Fruit fly (Drosophila melanogaster) whole organism, embryonic: ENCODE results near the gene CG13384.

Source experiments
- Abd-B ChIP-seq: fragments of 200-800 bp; sonication (Bioruptor generic); optimal IDR thresholded peaks from 2 replicates; lab custom pipeline; 2018; ENCODE audit warnings: missing biosample characterization, mild to moderate bottlenecking, missing genetic modification characterization, moderate library complexity
- Adf1 ChIP-seq: fragments of 200-800 bp; sonication (Bioruptor generic); IDR thresholded peaks from 2 replicates; pipeline ENCODE4 v1.3.6; 2022; ENCODE audit warnings: missing biosample characterization, missing genetic modification characterization
- BEAF-32 ChIP-seq: fragments of 200-800 bp; sonication (Bioruptor generic); optimal IDR thresholded peaks from 3 replicates; lab custom pipeline; 2017; ENCODE audit warnings: missing biosample characterization, missing genetic modification characterization, mild to moderate bottlenecking, moderate library complexity, missing genetic modification reagents
- CG10209 ChIP-seq: fragments of 200-800 bp; sonication (Bioruptor generic); optimal IDR thresholded peaks from 3 replicates; lab custom pipeline; 2017; ENCODE audit warnings: missing biosample characterization, mild to moderate bottlenecking, missing genetic modification characterization, missing genetic modification reagents
- CG1024 ChIP-seq: fragments of 200-800 bp; sonication (Bioruptor generic); IDR thresholded peaks from 2 replicates; pipeline ENCODE4 v1.3.6; 2022; ENCODE audit warnings: missing biosample characterization, missing genetic modification characterization
- CG11398 ChIP-seq: fragments of 200-800 bp; sonication (Bioruptor generic); optimal IDR thresholded peaks from 2 replicates; lab custom pipeline; 2016; ENCODE audit warnings: missing biosample characterization, missing genetic modification characterization
- CG15601 ChIP-seq: fragments of 200-800 bp; sonication (Bioruptor generic); optimal IDR thresholded peaks from 3 replicates; lab custom pipeline; 2019; ENCODE audit warnings: missing biosample characterization, mild to moderate bottlenecking, missing genetic modification characterization, moderate library complexity
- CG34224 ChIP-seq: fragments of 200-800 bp; sonication (Bioruptor generic); IDR thresholded peaks from 3 replicates; pipeline ENCODE4 v1.3.6; 2022; ENCODE audit warnings: missing biosample characterization, missing genetic modification characterization; ENCODE audit not compliant: partially characterized antibody
- CG4424 ChIP-seq: fragments of 200-800 bp; sonication (Bioruptor generic); optimal IDR thresholded peaks from 3 replicates; lab custom pipeline; 2016; ENCODE audit warnings: missing biosample characterization, missing genetic modification characterization
- CG5245 ChIP-seq: fragments of 200-800 bp; sonication (Bioruptor generic); optimal IDR thresholded peaks from 3 replicates; lab custom pipeline; 2016; ENCODE audit warnings: missing biosample characterization, missing genetic modification characterization
- CG5953 ChIP-seq: fragments of 200-800 bp; sonication (Bioruptor generic); IDR thresholded peaks from 2 replicates; pipeline ENCODE4 v1.3.6; 2022; ENCODE audit warnings: missing biosample characterization, missing genetic modification characterization
- CG6254 ChIP-seq: fragments of 200-800 bp; sonication (Bioruptor generic); optimal IDR thresholded peaks from 3 replicates; lab custom pipeline; 2017; ENCODE audit warnings: mild to moderate bottlenecking, missing biosample characterization, missing genetic modification reagents, missing genetic modification characterization
- CG6765 ChIP-seq: fragments of 200-800 bp; sonication (Bioruptor generic); optimal IDR thresholded peaks from 3 replicates; lab custom pipeline; 2017; ENCODE audit warnings: missing biosample characterization, mild to moderate bottlenecking, missing genetic modification characterization
- CG7357 ChIP-seq: fragments of 200-800 bp; sonication (Bioruptor generic); IDR thresholded peaks from 3 replicates; pipeline ENCODE4 v1.3.6; 2022; ENCODE audit warnings: missing biosample characterization, missing genetic modification characterization
- CG7372 ChIP-seq: fragments of 200-800 bp; sonication (Bioruptor generic); IDR thresholded peaks from 2 replicates; pipeline ENCODE4 v1.3.6; 2022; ENCODE audit warnings: missing biosample characterization, missing genetic modification characterization
- CG7556 ChIP-seq: fragments of 200-800 bp; sonication (Bioruptor generic); optimal IDR thresholded peaks from 2 replicates; lab custom pipeline; 2017; ENCODE audit warnings: missing biosample characterization, mild to moderate bottlenecking, missing genetic modification characterization
- CG8089 ChIP-seq: fragments of 200-800 bp; sonication (Bioruptor generic); optimal IDR thresholded peaks from 3 replicates; lab custom pipeline; 2016; ENCODE audit warnings: missing biosample characterization, missing genetic modification characterization
- CG8359 ChIP-seq: fragments of 200-800 bp; sonication (Bioruptor generic); optimal IDR thresholded peaks from 2 replicates; lab custom pipeline; 2017; ENCODE audit warnings: missing biosample characterization, mild to moderate bottlenecking, missing genetic modification characterization, borderline replicate concordance
- CrebB ChIP-seq: fragments of 200-800 bp; sonication (Bioruptor generic); optimal IDR thresholded peaks from 3 replicates; lab custom pipeline; 2018; ENCODE audit warnings: missing biosample characterization, mild to moderate bottlenecking, missing genetic modification characterization
- Dad ChIP-seq: fragments of 200-800 bp; sonication (Bioruptor generic); optimal IDR thresholded peaks from 3 replicates; lab custom pipeline; 2016; ENCODE audit warnings: missing biosample characterization, missing genetic modification characterization
- Eip74EF ChIP-seq, 2 experiments: fragments of 200-800 bp in 1 of 2; fragments of >200 bp in 1 of 2; sonication (Bioruptor generic) in 1 of 2; optimal IDR thresholded peaks; 2 replicates each; lab custom pipeline; 2017 to 2019; ENCODE audit warnings: missing biosample characterization in 2 of 2, missing genetic modification characterization in 2 of 2, mild to moderate bottlenecking in 1 of 2, moderate library complexity in 1 of 2
- Fer2 ChIP-seq: fragments of 200-800 bp; sonication (Bioruptor generic); optimal IDR thresholded peaks from 2 replicates; lab custom pipeline; 2018; ENCODE audit warnings: missing biosample characterization, mild to moderate bottlenecking, missing genetic modification characterization, moderate library complexity
- HLH4C ChIP-seq: fragments of 200-800 bp; sonication (Bioruptor generic); IDR thresholded peaks from 3 replicates; pipeline ENCODE4 v1.3.6; 2022; ENCODE audit warnings: missing biosample characterization, missing genetic modification characterization; ENCODE audit not compliant: partially characterized antibody
- HLH54F ChIP-seq: fragments of 200-800 bp; sonication (Bioruptor generic); optimal IDR thresholded peaks from 3 replicates; lab custom pipeline; 2016; ENCODE audit warnings: missing biosample characterization, missing genetic modification characterization
- Hr51 ChIP-seq, 2 experiments: fragments of 200-800 bp; sonication (Bioruptor generic); optimal IDR thresholded peaks; 2 replicates in 1 of 2; 3 replicates in 1 of 2; lab custom pipeline; 2016 to 2018; ENCODE audit warnings: missing biosample characterization in 2 of 2, missing genetic modification characterization in 2 of 2, mild to moderate bottlenecking in 1 of 2, moderate library complexity in 1 of 2
- Max ChIP-seq: fragments of 200-800 bp; sonication (Bioruptor generic); optimal IDR thresholded peaks from 2 replicates; lab custom pipeline; 2016; ENCODE audit warnings: missing biosample characterization, mild to moderate bottlenecking, missing genetic modification characterization
- NC2α ChIP-seq: fragments of 200-800 bp; sonication (Bioruptor generic); optimal IDR thresholded peaks from 2 replicates; lab custom pipeline; 2016; ENCODE audit warnings: missing biosample characterization, missing genetic modification characterization
- Ptx1 ChIP-seq: fragments of 200-800 bp; sonication (Bioruptor generic); IDR thresholded peaks from 2 replicates; pipeline ENCODE4 v1.3.6; 2022; ENCODE audit warnings: missing biosample characterization, missing genetic modification characterization
- Side ChIP-seq: fragments of 200-800 bp; sonication (Bioruptor generic); optimal IDR thresholded peaks from 2 replicates; lab custom pipeline; 2016; ENCODE audit warnings: missing biosample characterization, missing genetic modification characterization
- Vsx1 ChIP-seq: fragments of 200-800 bp; sonication (Bioruptor generic); optimal IDR thresholded peaks from 2 replicates; lab custom pipeline; 2017; ENCODE audit warnings: missing biosample characterization, mild to moderate bottlenecking, missing genetic modification characterization, missing genetic modification reagents
- bab2 ChIP-seq: fragments of 200-800 bp; sonication (Bioruptor generic); optimal IDR thresholded peaks from 2 replicates; lab custom pipeline; 2016; ENCODE audit warnings: missing biosample characterization, missing genetic modification characterization
- br ChIP-seq: fragments of >200 bp; optimal IDR thresholded peaks from 2 replicates; lab custom pipeline; 2017
- cas ChIP-seq: fragments of 200-800 bp; sonication (Bioruptor generic); IDR thresholded peaks from 2 replicates; pipeline ENCODE4 v1.3.6; 2022; ENCODE audit warnings: missing biosample characterization, missing genetic modification characterization
- eyg ChIP-seq: fragments of 200-800 bp; sonication (Bioruptor generic); optimal IDR thresholded peaks from 3 replicates; lab custom pipeline; 2016; ENCODE audit warnings: missing biosample characterization, missing genetic modification characterization
- fd102C ChIP-seq: fragments of 200-800 bp; sonication (Bioruptor generic); optimal IDR thresholded peaks from 2 replicates; lab custom pipeline; 2018; ENCODE audit warnings: missing biosample characterization, mild to moderate bottlenecking, missing genetic modification characterization, moderate library complexity
- gce ChIP-seq: fragments of 200-800 bp; sonication (Bioruptor generic); IDR thresholded peaks from 3 replicates; pipeline ENCODE4 v1.3.6; 2022; ENCODE audit warnings: missing biosample characterization, missing genetic modification characterization
- grn ChIP-seq: fragments of 200-800 bp; sonication (Bioruptor generic); optimal IDR thresholded peaks from 3 replicates; lab custom pipeline; 2017; ENCODE audit warnings: missing biosample characterization, missing genetic modification characterization
- gt ChIP-seq: fragments of 200-800 bp; sonication (Bioruptor generic); IDR thresholded peaks from 2 replicates; pipeline ENCODE4 v1.3.6; 2022; ENCODE audit warnings: missing biosample characterization, missing genetic modification characterization
- hth ChIP-seq: fragments of >200 bp; optimal IDR thresholded peaks from 2 replicates; lab custom pipeline; 2017; ENCODE audit warnings: inconsistent platforms
- insv ChIP-seq, 2 experiments: fragments of 200-800 bp; sonication (Bioruptor generic); optimal IDR thresholded peaks; 3 replicates each; lab custom pipeline; 2016 to 2018; ENCODE audit warnings: missing biosample characterization in 2 of 2, missing genetic modification characterization in 2 of 2
- jumu ChIP-seq: fragments of 200-800 bp; sonication (Bioruptor generic); optimal IDR thresholded peaks from 3 replicates; lab custom pipeline; 2016; ENCODE audit warnings: missing biosample characterization, missing genetic modification characterization
- maf-S ChIP-seq: fragments of 200-800 bp; sonication (Bioruptor generic); optimal IDR thresholded peaks from 2 replicates; lab custom pipeline; 2016; ENCODE audit warnings: missing biosample characterization, missing genetic modification characterization
- mam ChIP-seq: fragments of 200-800 bp; sonication (Bioruptor generic); optimal IDR thresholded peaks from 3 replicates; lab custom pipeline; 2016; ENCODE audit warnings: missing biosample characterization, missing genetic modification characterization
- mld ChIP-seq: fragments of 200-800 bp; sonication (Bioruptor generic); IDR thresholded peaks from 3 replicates; pipeline ENCODE4 v1.3.6; 2022; ENCODE audit warnings: missing biosample characterization, missing genetic modification characterization; ENCODE audit not compliant: partially characterized antibody
- nerfin-1 ChIP-seq: fragments of 200-800 bp; sonication (Bioruptor generic); optimal IDR thresholded peaks from 3 replicates; lab custom pipeline; 2019; ENCODE audit warnings: missing biosample characterization, mild to moderate bottlenecking, missing genetic modification characterization, moderate library complexity
- oc ChIP-seq: fragments of 200-800 bp; sonication (Bioruptor generic); optimal IDR thresholded peaks from 2 replicates; lab custom pipeline; 2018; ENCODE audit warnings: missing biosample characterization, mild to moderate bottlenecking, missing genetic modification characterization, moderate library complexity
- sim ChIP-seq: fragments of 200-800 bp; sonication (Bioruptor generic); IDR thresholded peaks from 2 replicates; pipeline ENCODE4 v1.3.6; 2022; ENCODE audit warnings: missing biosample characterization, missing genetic modification characterization
- sisA ChIP-seq: fragments of 200-800 bp; sonication (Bioruptor generic); IDR thresholded peaks from 2 replicates; pipeline ENCODE4 v1.3.6; 2022; ENCODE audit warnings: missing biosample characterization, missing genetic modification characterization
- sug ChIP-seq: fragments of 200-800 bp; optimal IDR thresholded peaks from 2 replicates; lab custom pipeline; 2019; ENCODE audit warnings: missing biosample characterization, mild to moderate bottlenecking, missing genetic modification characterization, moderate library complexity
- tx ChIP-seq: fragments of 200-800 bp; sonication (Bioruptor generic); optimal IDR thresholded peaks from 2 replicates; lab custom pipeline; 2016; ENCODE audit warnings: missing biosample characterization, missing genetic modification characterization
- wor ChIP-seq: fragments of 200-800 bp; sonication (Bioruptor generic); IDR thresholded peaks from 2 replicates; pipeline ENCODE4 v1.3.6; 2022; ENCODE audit warnings: missing biosample characterization, missing genetic modification characterization

Gene CG13384

dm6 chr2L:8376717-8377116 is 7.5 kb upstream of the CG13384 start, which contains the start of the genes CG13390 and CG17294 (continued):
- TF ChIP-seq HLH4C (GFP tag; lab: Robert Waterston, UW) (peak; percentile 76), CrebB (peak; percentile 99), eyg (GFP tag; lab: Kevin White, UChicago) (peak; percentile 91), Eip74EF (GFP tag; optimal IDR thresholded peaks at IDR 0.05; lab: Kevin White, UChicago) (peak in 1 of 2 experiments; percentile 100), Vsx1 (GFP tag; lab: Kevin White, UChicago) (peak; percentile 98), mld (GFP tag; lab: Robert Waterston, UW) (no peak), CG5245 (GFP tag; lab: Kevin White, UChicago) (peak; percentile 98), tx (GFP tag; lab: Kevin White, UChicago) (peak; percentile 89), bab2 (peak; percentile 96), nerfin-1 (tag; lab: Kevin White, UChicago) (peak; percentile 99), CG4424 (GFP tag; lab: Kevin White, UChicago) (peak; percentile 99), CG7556 (GFP tag; lab: Kevin White, UChicago) (peak; percentile 99), sim (GFP tag; lab: Robert Waterston, UW) (peak; percentile 99), Ptx1 (peak; percentile 100), Side (GFP tag; lab: Kevin White, UChicago) (peak; percentile 93), jumu (peak; percentile 91), gce (GFP tag; lab: Robert Waterston, UW) (peak; percentile 100), cas (GFP tag; lab: Robert Waterston, UW) (peak; percentile 99), insv (GFP tag; optimal IDR thresholded peaks at IDR 0.05; lab: Kevin White, UChicago) (peak in 1 of 2 experiments; percentile 87), CG11398 (GFP tag; lab: Kevin White, UChicago) (peak; percentile 78), CG5953 (GFP tag; lab: Robert Waterston, UW) (peak; percentile 99), CG7372 (peak; percentile 100), fd102C (peak; percentile 89), Fer2 (peak; percentile 100), CG1024 (GFP tag; lab: Robert Waterston, UW) (peak; percentile 97), CG34224 (GFP tag; lab: Robert Waterston, UW) (peak; percentile 92), Abd-B (GFP tag; lab: Kevin White, UChicago) (peak; percentile 100), Dad (GFP tag; lab: Kevin White, UChicago) (peak; percentile 91), mam (GFP tag; lab: Kevin White, UChicago) (peak; percentile 97), maf-S (GFP tag; lab: Kevin White, UChicago) (peak; percentile 94), NC2α (GFP tag; lab: Kevin White, UChicago) (peak; percentile 70), hth (lab: Kevin White, UChicago) (no peak), Max (peak; percentile 99), CG8359 (peak; percentile 95), CG10209 (GFP tag; lab: Kevin White, UChicago) (peak; percentile 99), wor (peak; percentile 99), grn (peak; percentile 92), CG6254 (peak; percentile 97), CG15601 (tag; lab: Kevin White, UChicago) (peak; percentile 99), gt (GFP tag; lab: Robert Waterston, UW) (peak; percentile 99), sug (tag; lab: Kevin White, UChicago) (peak; percentile 99), CG7357 (GFP tag; lab: Robert Waterston, UW) (peak; percentile 98), br (lab: Kevin White, UChicago) (no peak), oc (tag; lab: Kevin White, UChicago) (peak; percentile 100), CG8089 (GFP tag; lab: Kevin White, UChicago) (peak; percentile 81), CG6765 (GFP tag; lab: Kevin White, UChicago) (peak; percentile 100), BEAF-32 (peak; percentile 75), Hr51 (GFP tag; optimal IDR thresholded peaks at IDR 0.05; lab: Kevin White, UChicago) (peak; percentile 96 to 100), sisA (GFP tag; lab: Robert Waterston, UW) (peak; percentile 100), HLH54F (peak; percentile 95), Adf1 (peak; percentile 93)
